Worm (Caenorhabditis elegans) whole organism, mixed stage, embryonic: Measurements from ENCODE around the gene K12H6.7.

Experiments used
- M03D4.4 ChIP-seq: sonication (generic microtip); optimal IDR thresholded peaks from 2 replicates; lab custom pipeline; 2017; ENCODE audit warnings: mild to moderate bottlenecking, missing genetic modification characterization, missing compliant biosample characterization
- bed-3 ChIP-seq: fragments of 200-800 bp; sonication (Bioruptor generic); optimal IDR thresholded peaks from 3 replicates; lab custom pipeline; 2018; ENCODE audit warnings: mild to moderate bottlenecking, missing genetic modification characterization, moderate library complexity, missing compliant biosample characterization
- ceh-39 ChIP-seq: fragments of 150-350 bp; optimal IDR thresholded peaks from 2 replicates; lab custom pipeline; 2014; ENCODE audit warnings: missing biosample characterization, missing genetic modification characterization
- ceh-43 ChIP-seq: fragments of 200-800 bp; sonication (Bioruptor generic); optimal IDR thresholded peaks from 2 replicates; lab custom pipeline; 2018; ENCODE audit warnings: mild to moderate bottlenecking, missing genetic modification characterization, moderate library complexity, missing compliant biosample characterization
- ces-1 ChIP-seq: fragments of 150-350 bp; optimal IDR thresholded peaks from 2 replicates; lab custom pipeline; 2014; ENCODE audit warnings: missing biosample characterization, missing genetic modification reagents, missing genetic modification characterization
- drap-1 ChIP-seq: fragments of 200-800 bp; sonication (Bioruptor generic); optimal IDR thresholded peaks from 3 replicates; lab custom pipeline; 2018; ENCODE audit warnings: mild to moderate bottlenecking, missing genetic modification characterization, missing compliant biosample characterization
- elt-1 ChIP-seq: sonication (generic microtip); optimal IDR thresholded peaks from 2 replicates; lab custom pipeline; 2017; ENCODE audit warnings: missing genetic modification characterization, mild to moderate bottlenecking, missing compliant biosample characterization, antibody characterized with exemption, moderate library complexity, borderline replicate concordance; ENCODE audit not compliant: insufficient read depth
- elt-3 ChIP-seq: fragments of 150-350 bp; optimal IDR thresholded peaks from 2 replicates; lab custom pipeline; 2014; ENCODE audit warnings: missing biosample characterization, missing genetic modification characterization
- flh-1 ChIP-seq: fragments of 200-800 bp; sonication (Bioruptor generic); optimal IDR thresholded peaks from 2 replicates; lab custom pipeline; 2018; ENCODE audit warnings: mild to moderate bottlenecking, missing genetic modification characterization, moderate library complexity, missing compliant biosample characterization
- ham-2 ChIP-seq: fragments of 200-800 bp; sonication (Bioruptor generic); optimal IDR thresholded peaks from 2 replicates; lab custom pipeline; 2018; ENCODE audit warnings: mild to moderate bottlenecking, missing genetic modification characterization, missing compliant biosample characterization
- hlh-1 ChIP-seq: fragments of 150-350 bp; optimal IDR thresholded peaks from 2 replicates; lab custom pipeline; 2014; ENCODE audit warnings: missing biosample characterization, missing genetic modification reagents, missing genetic modification characterization
- lin-13 ChIP-seq: fragments of 150-350 bp; optimal IDR thresholded peaks from 2 replicates; lab custom pipeline; 2014; ENCODE audit warnings: missing biosample characterization, missing genetic modification characterization
- lin-32 ChIP-seq: fragments of 200-800 bp; sonication (Bioruptor generic); optimal IDR thresholded peaks from 2 replicates; lab custom pipeline; 2018; ENCODE audit warnings: mild to moderate bottlenecking, missing genetic modification characterization, missing compliant biosample characterization
- lsy-2 ChIP-seq: fragments of 150-350 bp; optimal IDR thresholded peaks from 2 replicates; lab custom pipeline; 2014; ENCODE audit warnings: missing biosample characterization, missing genetic modification characterization
- mab-5 ChIP-seq: fragments of 150-350 bp; optimal IDR thresholded peaks from 2 replicates; lab custom pipeline; 2014; ENCODE audit warnings: missing biosample characterization, missing genetic modification characterization
- mls-2 ChIP-seq: sonication (generic microtip); optimal IDR thresholded peaks from 2 replicates; lab custom pipeline; 2016; ENCODE audit warnings: mild to moderate bottlenecking, missing genetic modification characterization, moderate library complexity, missing compliant biosample characterization
- nhr-12 ChIP-seq: fragments of 150-350 bp; optimal IDR thresholded peaks from 2 replicates; lab custom pipeline; 2014; ENCODE audit warnings: missing biosample characterization, missing genetic modification characterization
- nhr-237 ChIP-seq: fragments of 150-350 bp; optimal IDR thresholded peaks from 2 replicates; lab custom pipeline; 2014; ENCODE audit warnings: missing biosample characterization, missing genetic modification characterization
- nhr-28 ChIP-seq: fragments of 150-350 bp; optimal IDR thresholded peaks from 2 replicates; lab custom pipeline; 2014; ENCODE audit warnings: missing biosample characterization, missing genetic modification characterization
- nhr-76 ChIP-seq: sonication (generic microtip); optimal IDR thresholded peaks from 2 replicates; lab custom pipeline; 2017; ENCODE audit warnings: missing biosample characterization, missing genetic modification characterization
- sem-2 ChIP-seq: fragments of 200-800 bp; sonication (Bioruptor generic); optimal IDR thresholded peaks from 2 replicates; lab custom pipeline; 2018; ENCODE audit warnings: mild to moderate bottlenecking, missing genetic modification characterization, missing compliant biosample characterization
- snpc-4 ChIP-seq: fragments of 150-350 bp; optimal IDR thresholded peaks from 2 replicates; lab custom pipeline; 2014; ENCODE audit warnings: missing biosample characterization, missing genetic modification characterization
- sptf-1 ChIP-seq: sonication (generic microtip); optimal IDR thresholded peaks from 2 replicates; lab custom pipeline; 2017; ENCODE audit warnings: mild to moderate bottlenecking, missing genetic modification characterization, moderate library complexity, missing compliant biosample characterization
- tbx-8 ChIP-seq: fragments of 200-800 bp; sonication (Bioruptor generic); optimal IDR thresholded peaks from 2 replicates; lab custom pipeline; 2018; ENCODE audit warnings: mild to moderate bottlenecking, missing genetic modification characterization, moderate library complexity, missing compliant biosample characterization
- unc-120 ChIP-seq: sonication (generic microtip); optimal IDR thresholded peaks from 2 replicates; lab custom pipeline; 2017; ENCODE audit warnings: missing genetic modification characterization, missing compliant biosample characterization; ENCODE audit not compliant: poor library complexity, severe bottlenecking
- unc-39 ChIP-seq: fragments of 150-350 bp; optimal IDR thresholded peaks from 2 replicates; lab custom pipeline; 2014; ENCODE audit warnings: missing biosample characterization, missing genetic modification characterization
- unc-62 ChIP-seq: fragments of 150-350 bp; optimal IDR thresholded peaks from 2 replicates; lab custom pipeline; 2014; ENCODE audit warnings: missing biosample characterization, missing genetic modification reagents, missing genetic modification characterization
- zip-8 ChIP-seq: fragments of 150-350 bp; optimal IDR thresholded peaks from 2 replicates; lab custom pipeline; 2014; ENCODE audit warnings: missing biosample characterization, missing genetic modification characterization
- ztf-11 ChIP-seq: fragments of 150-350 bp; optimal IDR thresholded peaks from 2 replicates; lab custom pipeline; 2014; ENCODE audit warnings: missing biosample characterization, missing genetic modification characterization

K12H6.7 gene

ce11 chrII:2816676-2817075 lies 20.1 kb downstream of the K12H6.7 start, which contains the start of gene set-13:
Gene set-13 (plus strand): TSS chrII:2816976.
- TF ChIP-seq elt-1 (tag; lab: Kevin White, UChicago) (no peak), bed-3 (GFP tag; lab: Kevin White, UChicago) (no peak), ham-2 (GFP tag; lab: Kevin White, UChicago) (no peak), drap-1 (no peak), sem-2 (GFP tag; lab: Kevin White, UChicago) (no peak), unc-39 (tag; lab: Kevin White, UChicago) (no peak), zip-8 (tag; lab: Kevin White, UChicago) (no peak), flh-1 (GFP tag; lab: Kevin White, UChicago) (no peak), mab-5 (tag; lab: Kevin White, UChicago) (no peak), nhr-237 (tag; lab: Kevin White, UChicago) (no peak), elt-3 (tag; lab: Kevin White, UChicago) (no peak), snpc-4 (no peak)

- TF ChIP-seq hlh-1 (tag; lab: Kevin White, UChicago) = no peak
- TF ChIP-seq unc-120 (tag; lab: Kevin White, UChicago) = no peak
- no peak for TF ChIP-seq ztf-11 (tag; lab: Kevin White, UChicago)
- no peak for TF ChIP-seq sptf-1 (tag; lab: Kevin White, UChicago)
- peak; percentile 46 for TF ChIP-seq zip-8 (tag; lab: Kevin White, UChicago)
- TF ChIP-seq lin-32 = no peak
- TF ChIP-seq lin-13 (tag; lab: Kevin White, UChicago) = no peak
- TF ChIP-seq snpc-4 = no peak
- TF ChIP-seq flh-1 (GFP tag; lab: Kevin White, UChicago) = no peak
- TF ChIP-seq, all 35 proteins: peak for 1
Measured at ce11 chrII:2815444-2815843, 21.3 kb downstream of the K12H6.7 start, which contains the start of gene K12H6.2. Gene K12H6.2 (minus strand): TSS chrII:2815544.

ce11 chrII:2815017-2815416 lies 21.7 kb downstream of the K12H6.7 start:
- TF ChIP-seq sem-2 (GFP tag; lab: Kevin White, UChicago) (no peak), nhr-12 (no peak), nhr-28 (no peak), ham-2 (GFP tag; lab: Kevin White, UChicago) (no peak), drap-1 (no peak), nhr-76 (tag; lab: Kevin White, UChicago) (no peak), elt-1 (tag; lab: Kevin White, UChicago) (no peak), snpc-4 (no peak), unc-120 (tag; lab: Kevin White, UChicago) (no peak), ces-1 (GFP tag; lab: Kevin White, UChicago) (no peak), elt-3 (tag; lab: Kevin White, UChicago) (no peak)

- no peak for TF ChIP-seq lin-13 (tag; lab: Kevin White, UChicago)
- no peak for TF ChIP-seq lsy-2 (tag; lab: Kevin White, UChicago)
- no peak for TF ChIP-seq sem-2 (GFP tag; lab: Kevin White, UChicago)
- no peak for TF ChIP-seq lin-32
- TF ChIP-seq mls-2 (tag; lab: Kevin White, UChicago) = no peak
- TF ChIP-seq bed-3 (GFP tag; lab: Kevin White, UChicago) = no peak
- no peak for TF ChIP-seq unc-39 (tag; lab: Kevin White, UChicago)
- TF ChIP-seq nhr-28 = no peak
- TF ChIP-seq M03D4.4 (tag; lab: Kevin White, UChicago) = no peak
- no peak for TF ChIP-seq ceh-39 (tag; lab: Kevin White, UChicago)
- TF ChIP-seq hlh-1 (tag; lab: Kevin White, UChicago) = no peak
- TF ChIP-seq, all 35 proteins: peak for 0
Measured at ce11 chrII:2807674-2808206, 29.0 kb downstream of the K12H6.7 start, which contains the start of gene K12H6.12. Gene K12H6.12 (plus strand): TSS chrII:2808156.

DNA sequence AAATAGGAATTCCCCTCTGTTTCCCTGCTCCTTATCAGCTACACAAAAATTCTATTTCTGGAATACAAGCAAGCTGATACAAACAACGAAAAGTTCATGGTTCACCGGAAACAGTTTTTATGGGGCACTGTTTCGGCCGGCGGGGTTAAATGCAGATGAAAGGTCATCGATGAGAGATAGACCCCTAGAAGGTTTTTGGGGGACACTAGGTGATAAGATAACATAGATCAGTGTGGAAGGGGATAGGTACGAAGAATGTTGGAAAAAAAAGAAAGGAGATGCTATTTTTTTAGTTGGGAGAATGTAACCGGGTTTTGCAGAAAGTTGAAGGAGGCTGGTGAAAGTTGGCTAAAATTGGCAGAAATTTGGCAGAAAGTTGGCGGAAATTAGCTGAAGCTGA lies 31.2 kb downstream of the K12H6.7 start:
- TF ChIP-seq unc-39 (tag; lab: Kevin White, UChicago) (no peak), elt-1 (tag; lab: Kevin White, UChicago) (no peak), nhr-28 (no peak), sem-2 (GFP tag; lab: Kevin White, UChicago) (no peak), M03D4.4 (tag; lab: Kevin White, UChicago) (no peak), tbx-8 (GFP tag; lab: Kevin White, UChicago) (no peak), lin-13 (tag; lab: Kevin White, UChicago) (no peak), bed-3 (GFP tag; lab: Kevin White, UChicago) (no peak), unc-62 (GFP tag; lab: Kevin White, UChicago) (no peak), ceh-43 (GFP tag; lab: Kevin White, UChicago) (no peak), ceh-39 (tag; lab: Kevin White, UChicago) (no peak), mab-5 (tag; lab: Kevin White, UChicago) (no peak), lsy-2 (tag; lab: Kevin White, UChicago) (no peak)
